Fruit fly (Drosophila melanogaster): ENCODE measurements around the gene CG15601.

Gene CG15601

DNA sequence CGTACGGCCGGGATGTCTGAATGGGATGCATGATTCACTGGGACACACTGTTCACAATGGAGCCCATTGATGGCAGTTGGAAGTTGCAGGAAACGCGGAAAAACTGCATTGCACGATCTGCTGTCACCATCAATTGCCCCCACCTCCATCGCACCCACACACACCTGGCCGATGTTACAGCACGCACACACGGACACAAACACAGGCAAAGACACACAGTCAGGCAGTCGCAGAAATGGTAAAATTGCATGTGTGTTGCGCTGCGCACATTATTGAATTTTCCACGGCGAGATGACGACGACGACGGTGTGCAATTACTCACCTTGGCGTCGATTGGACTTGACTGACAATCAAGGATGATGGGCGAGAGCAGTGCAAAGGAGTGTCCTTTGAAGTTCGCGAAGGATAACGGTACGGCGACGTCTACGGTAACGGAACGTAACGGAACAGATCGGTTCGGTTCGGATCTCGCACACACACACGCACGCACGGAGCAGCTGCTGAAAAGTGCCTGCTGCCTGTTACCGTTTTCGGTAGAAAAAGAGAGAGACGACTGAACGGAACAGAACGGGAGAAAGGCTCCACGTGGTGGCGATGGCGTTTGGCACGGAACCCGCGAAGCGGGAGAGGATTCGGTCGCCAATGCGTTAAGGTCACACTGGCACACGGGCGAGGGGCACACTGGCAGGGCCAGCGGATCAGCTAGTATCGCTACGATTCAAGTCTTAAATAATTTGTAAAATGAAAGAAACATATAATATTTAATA is at the start of gene CG15601, which contains the start of gene CG9281:
CG15601 (plus strand) TSS at position 664 of the 767 bp plus-strand sequence.
CG9281 (minus strand) TSS at position 556 of the 767 bp plus-strand sequence.
- TF ChIP-seq caup (GFP tag; optimal IDR thresholded peaks at IDR 0.05; ENCODE audit: severe bottlenecking) (peak; percentile 39), CG8478 (optimal IDR thresholded peaks at IDR 0.05) (peak; percentile 93), Adf1 (GFP tag; IDR thresholded peaks at IDR 0.05) (0 out of 2 replicates have a peak, but pooled peaks have one; percentile 13), D19A (tag; optimal IDR thresholded peaks at IDR 0.05) (no peak), ase (GFP tag; IDR thresholded peaks at IDR 0.05) (no peak), dimm (GFP tag; IDR thresholded peaks at IDR 0.05) (no peak), chn (GFP tag; optimal IDR thresholded peaks at IDR 0.05) (no peak), nom (GFP tag; optimal IDR thresholded peaks at IDR 0.05) (no peak), CG12659 (GFP tag; optimal IDR thresholded peaks at IDR 0.05) (peak; percentile 54), CG1832 (GFP tag; optimal IDR thresholded peaks at IDR 0.05) (peak; percentile 41), pho (GFP tag; optimal IDR thresholded peaks at IDR 0.05) (no peak), sug (tag; optimal IDR thresholded peaks at IDR 0.05) (peak; percentile 9), pzg (GFP tag; optimal IDR thresholded peaks at IDR 0.05) (peak; percentile 70), az2 (GFP tag; optimal IDR thresholded peaks at IDR 0.05) (no peak), gt (GFP tag; IDR thresholded peaks at IDR 0.05) (no peak), CG10267 (tag; optimal IDR thresholded peaks at IDR 0.05) (peak; percentile 35), Ets97D (GFP tag; optimal IDR thresholded peaks at IDR 0.05) (peak; percentile 22), sna (GFP tag; IDR thresholded peaks at IDR 0.05; ENCODE audit: partially characterized antibody) (peak; percentile 31; the same call in 1 of the 2 replicates), CG7357 (GFP tag; IDR thresholded peaks at IDR 0.05) (no peak), pfk (GFP tag; optimal IDR thresholded peaks at IDR 0.05) (peak; percentile 89), CG34224 (GFP tag; IDR thresholded peaks at IDR 0.05; ENCODE audit: partially characterized antibody) (no peak), CG11093 (GFP tag; IDR thresholded peaks at IDR 0.05) (no peak), sens-2 (GFP tag; IDR thresholded peaks at IDR 0.05) (no peak), CG18764 (GFP tag; optimal IDR thresholded peaks at IDR 0.05) (no peak), Nf-YC (tag; optimal IDR thresholded peaks at IDR 0.05) (peak; percentile 24), Camta (GFP tag; optimal IDR thresholded peaks at IDR 0.05) (no peak), Scr (GFP tag; IDR thresholded peaks at IDR 0.05; ENCODE audit: partially characterized antibody) (peak; percentile 10; the same call in 1 of the 2 replicates), HLHmδ (GFP tag; optimal IDR thresholded peaks at IDR 0.05) (peak; percentile 64), zfh1 (GFP tag; IDR thresholded peaks at IDR 0.05) (peak; percentile 47; the same call in 1 of the 3 replicates), CG17912 (GFP tag; optimal IDR thresholded peaks at IDR 0.05) (no peak), CG17802 (tag; optimal IDR thresholded peaks at IDR 0.05) (no peak), CG10959 (GFP tag; IDR thresholded peaks at IDR 0.05) (no peak), NFAT (GFP tag; IDR thresholded peaks at IDR 0.05) (peak; percentile 42; the same call in 1 of the 2 replicates), gsb (GFP tag; IDR thresholded peaks at IDR 0.05) (no peak), Rfx (GFP tag; IDR thresholded peaks at IDR 0.05) (peak; percentile 45), Med (GFP tag) (peak; percentile 80), chm (GFP tag; IDR thresholded peaks at IDR 0.05) (peak; percentile 35), Hmx (GFP tag; optimal IDR thresholded peaks at IDR 0.05) (no peak), dm (GFP tag; optimal IDR thresholded peaks at IDR 0.05) (peak; percentile 96), unc-4 (GFP tag; IDR thresholded peaks at IDR 0.05; ENCODE audit: partially characterized antibody) (0 out of 2 replicates have a peak, but pooled peaks have one; percentile 9), amos (GFP tag; IDR thresholded peaks at IDR 0.05; ENCODE audit: partially characterized antibody) (peak; percentile 50), CG10462 (GFP tag; optimal IDR thresholded peaks at IDR 0.05) (no peak), CG8290 (GFP tag; optimal IDR thresholded peaks at IDR 0.05) (no peak), CG8290 (tag; optimal IDR thresholded peaks at IDR 0.05) (peak in 1 of 2 experiments; percentile 59), crp (GFP tag; optimal IDR thresholded peaks at IDR 0.05) (peak in 1 of 2 experiments; percentile 39), ftz-f1 (GFP tag; optimal IDR thresholded peaks at IDR 0.05) (no peak), gfzf (GFP tag; optimal IDR thresholded peaks at IDR 0.05) (peak; percentile 80), Sry-δ (GFP tag; optimal IDR thresholded peaks at IDR 0.05) (peak; percentile 13), chinmo (GFP tag; IDR thresholded peaks at IDR 0.05; ENCODE audit: partially characterized antibody) (no peak)

Measured in whole organism, embryonic.